Worm (Caenorhabditis elegans): ENCODE measurements around the gene Y66D12A.30.

DNA sequence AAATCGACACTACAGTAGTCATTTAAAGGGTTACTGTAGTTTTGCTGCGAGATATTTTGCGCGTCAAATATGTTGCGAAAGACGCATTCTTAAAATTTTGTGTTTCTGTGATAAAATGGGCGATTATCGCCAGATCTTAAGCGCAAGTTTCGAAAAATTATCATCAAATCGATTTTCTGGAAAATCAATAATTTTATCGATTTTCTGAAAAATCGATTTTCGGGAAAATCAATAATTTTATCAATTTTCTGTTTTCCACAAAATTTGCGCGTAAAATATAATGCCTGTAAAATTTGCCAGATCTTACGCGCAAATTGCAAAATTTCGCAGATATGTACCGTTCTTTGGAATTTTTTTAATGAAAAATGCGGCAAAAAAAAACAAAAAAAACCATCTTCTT, 17.6 kb upstream of the Y66D12A.30 start:
- no peak for TF ChIP-seq flt-1 (GFP tag; IDR thresholded peaks at IDR 0.05)
- peak; percentile 77 for TF ChIP-seq T22C8.4 (GFP tag; IDR thresholded peaks at IDR 0.05)
- no peak for TF ChIP-seq cog-1 (tag; optimal IDR thresholded peaks at IDR 0.05)
- TF ChIP-seq klf-2 (GFP tag; conservative IDR thresholded peaks at IDR 0.05), result no peak
- no peak for TF ChIP-seq med-1 (GFP tag; optimal IDR thresholded peaks at IDR 0.05; ENCODE audit: insufficient read depth)
- no peak for TF ChIP-seq ref-1 (GFP tag; conservative IDR thresholded peaks at IDR 0.05)
